Fruit fly (Drosophila melanogaster) whole organism, embryonic: ENCODE results near the gene CG42536.

Experiments used
- Atf-2 ChIP-seq: fragments of 200-800 bp; sonication (Bioruptor generic); optimal IDR thresholded peaks from 2 replicates; lab custom pipeline; 2016; ENCODE audit warnings: missing biosample characterization, missing genetic modification characterization
- CG10267 ChIP-seq: fragments of 200-800 bp; sonication (Bioruptor generic); optimal IDR thresholded peaks from 2 replicates; lab custom pipeline; 2018; ENCODE audit warnings: missing biosample characterization, mild to moderate bottlenecking, missing genetic modification characterization, moderate library complexity
- CG10431 ChIP-seq: fragments of 200-800 bp; sonication (Bioruptor generic); optimal IDR thresholded peaks from 3 replicates; lab custom pipeline; 2018; ENCODE audit warnings: missing biosample characterization, mild to moderate bottlenecking, missing genetic modification characterization
- CG12659 ChIP-seq: fragments of 200-800 bp; sonication (Bioruptor generic); optimal IDR thresholded peaks from 3 replicates; lab custom pipeline; 2017; ENCODE audit warnings: mild to moderate bottlenecking, missing biosample characterization, missing genetic modification reagents, missing genetic modification characterization
- CG12769 ChIP-seq: fragments of 200-800 bp; sonication (Bioruptor generic); optimal IDR thresholded peaks from 2 replicates; lab custom pipeline; 2019; ENCODE audit warnings: missing biosample characterization, mild to moderate bottlenecking, missing genetic modification characterization, moderate library complexity
- CG12942 ChIP-seq: fragments of 200-800 bp; sonication (Bioruptor generic); optimal IDR thresholded peaks from 3 replicates; lab custom pipeline; 2016; ENCODE audit warnings: missing biosample characterization, missing genetic modification characterization
- CG13296 ChIP-seq: fragments of 200-800 bp; sonication (Bioruptor generic); optimal IDR thresholded peaks from 3 replicates; lab custom pipeline; 2018; ENCODE audit warnings: missing biosample characterization, mild to moderate bottlenecking, missing genetic modification characterization
- CG14710 ChIP-seq: fragments of 200-800 bp; sonication (Bioruptor generic); optimal IDR thresholded peaks from 3 replicates; lab custom pipeline; 2019; ENCODE audit warnings: missing biosample characterization, mild to moderate bottlenecking, missing genetic modification characterization, moderate library complexity
- CG15269 ChIP-seq: fragments of 200-800 bp; sonication (Bioruptor generic); optimal IDR thresholded peaks from 2 replicates; lab custom pipeline; 2018; ENCODE audit warnings: missing biosample characterization, mild to moderate bottlenecking, missing genetic modification characterization, moderate library complexity
- CG16815 ChIP-seq: fragments of 200-800 bp; sonication (Bioruptor generic); optimal IDR thresholded peaks from 3 replicates; lab custom pipeline; 2017; ENCODE audit warnings: missing biosample characterization, mild to moderate bottlenecking, missing genetic modification characterization
- CG2889 ChIP-seq: fragments of 200-800 bp; sonication (Bioruptor generic); IDR thresholded peaks from 3 replicates; pipeline ENCODE4 v1.3.6; 2022; ENCODE audit warnings: missing biosample characterization, missing genetic modification characterization
- CG31365 ChIP-seq: fragments of 200-800 bp; sonication (Bioruptor generic); optimal IDR thresholded peaks from 2 replicates; lab custom pipeline; 2018; ENCODE audit warnings: missing biosample characterization, mild to moderate bottlenecking, missing genetic modification characterization
- CG32772 ChIP-seq: fragments of 200-800 bp; sonication (Bioruptor generic); IDR thresholded peaks from 2 replicates; pipeline ENCODE4 v1.3.6; 2022; ENCODE audit warnings: missing biosample characterization, missing genetic modification characterization
- CG3847 ChIP-seq: fragments of 200-800 bp; sonication (Bioruptor generic); IDR thresholded peaks from 2 replicates; pipeline ENCODE4 v1.3.6; 2022; ENCODE audit warnings: missing biosample characterization, missing genetic modification characterization
- CG4360 ChIP-seq: fragments of 200-800 bp; sonication (Bioruptor generic); IDR thresholded peaks from 2 replicates; pipeline ENCODE4 v1.3.6; 2022; ENCODE audit warnings: missing biosample characterization, missing genetic modification characterization
- CG4617 ChIP-seq: fragments of 200-800 bp; sonication (Bioruptor generic); optimal IDR thresholded peaks from 3 replicates; lab custom pipeline; 2016; ENCODE audit warnings: missing biosample characterization, missing genetic modification characterization, borderline replicate concordance
- CG4730 ChIP-seq: fragments of 200-800 bp; sonication (Bioruptor generic); IDR thresholded peaks from 2 replicates; pipeline ENCODE4 v1.3.6; 2022; ENCODE audit warnings: missing biosample characterization, missing genetic modification characterization
- CG6254 ChIP-seq: fragments of 200-800 bp; sonication (Bioruptor generic); optimal IDR thresholded peaks from 3 replicates; lab custom pipeline; 2017; ENCODE audit warnings: mild to moderate bottlenecking, missing biosample characterization, missing genetic modification reagents, missing genetic modification characterization
- Chrac-16 ChIP-seq: fragments of 200-800 bp; sonication (Bioruptor generic); optimal IDR thresholded peaks from 3 replicates; lab custom pipeline; 2016; ENCODE audit warnings: missing biosample characterization, missing genetic modification characterization
- Deaf1 ChIP-seq: fragments of 200-800 bp; optimal IDR thresholded peaks from 3 replicates; lab custom pipeline; 2019; ENCODE audit warnings: missing biosample characterization, mild to moderate bottlenecking, missing genetic modification characterization, moderate library complexity
- Dref ChIP-seq: fragments of 200-800 bp; sonication (Bioruptor generic); IDR thresholded peaks from 2 replicates; pipeline ENCODE4 v1.3.6; 2022; ENCODE audit warnings: missing biosample characterization, missing genetic modification characterization
- ERR ChIP-seq: fragments of 200-800 bp; sonication (Bioruptor generic); optimal IDR thresholded peaks from 2 replicates; lab custom pipeline; 2016; ENCODE audit warnings: missing biosample characterization, missing genetic modification characterization
- Ets65A ChIP-seq: fragments of 200-800 bp; sonication (Bioruptor generic); peaks from one replicate; lab custom pipeline; 2016; ENCODE audit warnings: missing biosample characterization, missing genetic modification characterization
- Fer3 ChIP-seq: fragments of 200-800 bp; sonication (Bioruptor generic); optimal IDR thresholded peaks from 2 replicates; lab custom pipeline; 2018; ENCODE audit warnings: missing biosample characterization, mild to moderate bottlenecking, missing genetic modification characterization, moderate library complexity
- HLHmδ ChIP-seq: fragments of 200-800 bp; sonication (Bioruptor generic); optimal IDR thresholded peaks from 2 replicates; lab custom pipeline; 2018; ENCODE audit warnings: missing biosample characterization, mild to moderate bottlenecking, missing genetic modification characterization, moderate library complexity
- Hr78 ChIP-seq, 2 experiments: fragments of 200-800 bp in 1 of 2; fragments of >200 bp in 1 of 2; sonication (Bioruptor generic) in 1 of 2; optimal IDR thresholded peaks; 2 replicates each; lab custom pipeline; 2017 to 2019; ENCODE audit warnings: missing biosample characterization in 2 of 2, missing genetic modification characterization in 2 of 2, mild to moderate bottlenecking in 1 of 2, moderate library complexity in 1 of 2
- Lhr ChIP-seq: fragments of 200-800 bp; sonication (Bioruptor generic); optimal IDR thresholded peaks from 3 replicates; lab custom pipeline; 2017; ENCODE audit warnings: mild to moderate bottlenecking, missing biosample characterization, missing genetic modification reagents, missing genetic modification characterization
- NC2α ChIP-seq: fragments of 200-800 bp; sonication (Bioruptor generic); optimal IDR thresholded peaks from 2 replicates; lab custom pipeline; 2016; ENCODE audit warnings: missing biosample characterization, missing genetic modification characterization
- NK7.1 ChIP-seq: fragments of 200-800 bp; sonication (Bioruptor generic); optimal IDR thresholded peaks from 3 replicates; lab custom pipeline; 2016; ENCODE audit warnings: missing biosample characterization, missing genetic modification characterization
- Nf-YA ChIP-seq: fragments of 200-800 bp; sonication (Bioruptor generic); IDR thresholded peaks from 2 replicates; pipeline ENCODE4 v1.3.6; 2022; ENCODE audit warnings: missing biosample characterization, missing genetic modification characterization
- Nf-YB ChIP-seq: fragments of 200-800 bp; sonication (Bioruptor generic); optimal IDR thresholded peaks from 3 replicates; lab custom pipeline; 2019; ENCODE audit warnings: missing biosample characterization, mild to moderate bottlenecking, missing genetic modification characterization, moderate library complexity
- Sry-β ChIP-seq: fragments of 200-800 bp; sonication (Bioruptor generic); optimal IDR thresholded peaks from 2 replicates; lab custom pipeline; 2018; ENCODE audit warnings: missing biosample characterization, mild to moderate bottlenecking, missing genetic modification characterization, moderate library complexity
- bsh ChIP-seq, 2 experiments: fragments of 200-800 bp; sonication (Bioruptor generic); optimal IDR thresholded peaks; 2 replicates each; lab custom pipeline; 2017 to 2018; ENCODE audit warnings: mild to moderate bottlenecking in 2 of 2, missing biosample characterization in 2 of 2, missing genetic modification characterization in 2 of 2, moderate library complexity in 1 of 2
- chm ChIP-seq: fragments of 200-800 bp; sonication (Bioruptor generic); IDR thresholded peaks from 2 replicates; pipeline ENCODE4 v1.3.6; 2022; ENCODE audit warnings: missing biosample characterization, missing genetic modification characterization
- chn ChIP-seq: fragments of 200-800 bp; sonication (Bioruptor generic); optimal IDR thresholded peaks from 2 replicates; lab custom pipeline; 2016; ENCODE audit warnings: missing biosample characterization, missing genetic modification characterization
- gcm2 ChIP-seq: fragments of 200-800 bp; sonication (Bioruptor generic); optimal IDR thresholded peaks from 2 replicates; lab custom pipeline; 2016; ENCODE audit warnings: missing biosample characterization, missing genetic modification characterization
- gsb ChIP-seq: fragments of 200-800 bp; sonication (Bioruptor generic); IDR thresholded peaks from 2 replicates; pipeline ENCODE4 v1.3.6; 2022; ENCODE audit warnings: missing biosample characterization, missing genetic modification characterization
- her ChIP-seq: fragments of 200-800 bp; sonication (Bioruptor generic); optimal IDR thresholded peaks from 2 replicates; lab custom pipeline; 2016; ENCODE audit warnings: missing biosample characterization, missing genetic modification characterization
- hth ChIP-seq: fragments of >200 bp; optimal IDR thresholded peaks from 2 replicates; lab custom pipeline; 2017; ENCODE audit warnings: inconsistent platforms
- insv ChIP-seq, 2 experiments: fragments of 200-800 bp; sonication (Bioruptor generic); optimal IDR thresholded peaks; 3 replicates each; lab custom pipeline; 2016 to 2018; ENCODE audit warnings: missing biosample characterization in 2 of 2, missing genetic modification characterization in 2 of 2
- kay ChIP-seq: fragments of 200-800 bp; sonication (Bioruptor generic); optimal IDR thresholded peaks from 2 replicates; lab custom pipeline; 2016; ENCODE audit warnings: missing biosample characterization, missing genetic modification characterization
- ken ChIP-seq: fragments of 200-800 bp; sonication (Bioruptor generic); IDR thresholded peaks from 3 replicates; pipeline ENCODE4 v1.3.6; 2022; ENCODE audit warnings: missing biosample characterization, missing genetic modification characterization
- odd ChIP-seq: fragments of 200-800 bp; sonication (Bioruptor generic); optimal IDR thresholded peaks from 2 replicates; lab custom pipeline; 2017; ENCODE audit warnings: missing biosample characterization, mild to moderate bottlenecking, missing genetic modification characterization
- otp ChIP-seq: fragments of 200-800 bp; sonication (Bioruptor generic); IDR thresholded peaks from 3 replicates; pipeline ENCODE4, ENCODE4 v1.3.6; 2022; ENCODE audit warnings: missing biosample characterization, missing genetic modification characterization
- pnt ChIP-seq: fragments of 200-800 bp; sonication (Bioruptor generic); optimal IDR thresholded peaks from 3 replicates; lab custom pipeline; 2016; ENCODE audit warnings: missing biosample characterization, missing genetic modification characterization
- pzg ChIP-seq: fragments of 200-800 bp; sonication (Bioruptor generic); optimal IDR thresholded peaks from 3 replicates; lab custom pipeline; 2018; ENCODE audit warnings: missing biosample characterization, mild to moderate bottlenecking, missing genetic modification characterization, moderate library complexity
- salm ChIP-seq: fragments of 200-800 bp; sonication (Bioruptor generic); optimal IDR thresholded peaks from 2 replicates; lab custom pipeline; 2018; ENCODE audit warnings: missing biosample characterization, mild to moderate bottlenecking, missing genetic modification characterization
- stwl ChIP-seq: fragments of 200-800 bp; sonication (Bioruptor generic); optimal IDR thresholded peaks from 3 replicates; lab custom pipeline; 2018; ENCODE audit warnings: missing biosample characterization, mild to moderate bottlenecking, missing genetic modification characterization, moderate library complexity
- ttk ChIP-seq: fragments of 200-800 bp; sonication (Bioruptor generic); IDR thresholded peaks from 2 replicates; pipeline ENCODE4 v2.1.2; 2022; ENCODE audit warnings: missing biosample characterization, missing genetic modification characterization
- zen2 ChIP-seq: fragments of 200-800 bp; sonication (Bioruptor generic); IDR thresholded peaks from 3 replicates; pipeline ENCODE4 v1.3.6; 2022; ENCODE audit warnings: missing biosample characterization, missing genetic modification characterization; ENCODE audit not compliant: partially characterized antibody

The CG42536 gene

DNA sequence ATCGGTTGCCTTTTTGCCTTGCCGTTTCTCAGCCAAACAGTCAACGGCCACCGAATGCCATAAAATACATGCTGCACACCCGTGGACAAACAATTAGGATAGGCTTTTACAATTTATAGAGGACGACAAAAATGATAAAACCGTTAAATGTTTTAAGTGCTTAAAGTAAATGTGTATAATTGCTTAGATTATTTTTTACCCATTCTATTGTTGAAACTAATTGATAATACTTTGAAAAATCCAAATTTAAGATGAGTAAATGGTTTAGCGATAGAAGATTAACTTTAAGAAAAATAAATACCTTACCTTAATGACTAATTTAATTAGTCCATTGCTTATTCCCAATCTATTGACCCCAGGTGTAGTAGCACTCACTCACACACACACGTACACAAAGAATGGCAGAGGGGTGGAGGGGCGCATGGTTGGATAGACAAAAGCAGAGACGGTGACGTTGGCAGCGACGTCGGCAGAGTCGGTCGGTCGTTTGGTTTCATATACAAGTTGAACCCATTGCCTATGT lies 48.7 kb upstream of the CG42536 start (continued):
- TF ChIP-seq CG15269 (peak; percentile 96), CG6254 (GFP tag; lab: Kevin White, UChicago) (peak; percentile 89), Nf-YA (GFP tag; lab: Robert Waterston, UW) (peak; percentile 88), Dref (GFP tag; lab: Robert Waterston, UW) (no peak), kay (GFP tag; lab: Kevin White, UChicago) (peak; percentile 82), odd (GFP tag; lab: Kevin White, UChicago) (peak; percentile 95), Hr78 (GFP tag; optimal IDR thresholded peaks at IDR 0.05; lab: Kevin White, UChicago) (peak in 1 of 2 experiments; percentile 91), stwl (tag; lab: Kevin White, UChicago) (peak; percentile 17), NK7.1 (GFP tag; lab: Kevin White, UChicago) (peak; percentile 88), ken (GFP tag; lab: Robert Waterston, UW) (peak; percentile 87), Sry-β (peak; percentile 61), Ets65A (GFP tag; lab: Kevin White, UChicago) (peak; percentile 98), chn (GFP tag; lab: Kevin White, UChicago) (peak; percentile 87), Nf-YB (GFP tag; lab: Kevin White, UChicago) (peak; percentile 85), HLHmδ (no peak), pnt (GFP tag; lab: Kevin White, UChicago) (peak; percentile 91), CG3847 (GFP tag; lab: Robert Waterston, UW) (no peak; the same call in 1 of the 2 replicates), otp (GFP tag; lab: Robert Waterston, UW) (peak; percentile 76), gsb (GFP tag; lab: Robert Waterston, UW) (peak; percentile 87), CG31365 (tag; lab: Kevin White, UChicago) (peak; percentile 45), CG32772 (GFP tag; lab: Robert Waterston, UW) (peak; percentile 92), salm (tag; lab: Kevin White, UChicago) (peak; percentile 96), pzg (GFP tag; lab: Kevin White, UChicago) (peak; percentile 7), Atf-2 (peak; percentile 79), CG16815 (peak; percentile 92), CG4360 (GFP tag; lab: Robert Waterston, UW) (peak; percentile 72), CG10267 (tag; lab: Kevin White, UChicago) (peak; percentile 92), ERR (GFP tag; lab: Kevin White, UChicago) (peak; percentile 73), bsh (GFP tag; optimal IDR thresholded peaks at IDR 0.05; lab: Kevin White, UChicago) (peak; percentile 76 to 91), CG12769 (peak; percentile 81), CG12659 (GFP tag; lab: Kevin White, UChicago) (peak; percentile 96), CG2889 (GFP tag; lab: Robert Waterston, UW) (peak; percentile 74), chm (peak; percentile 88), insv (GFP tag; optimal IDR thresholded peaks at IDR 0.05; lab: Kevin White, UChicago) (peak in 1 of 2 experiments; percentile 75), ttk (GFP tag; lab: Robert Waterston, UW) (peak; percentile 93), Fer3 (tag; lab: Kevin White, UChicago) (peak; percentile 90), CG12942 (peak; percentile 80), Lhr (GFP tag; lab: Kevin White, UChicago) (peak; percentile 80), CG4617 (GFP tag; lab: Kevin White, UChicago) (peak; percentile 39), Deaf1 (peak; percentile 81), hth (lab: Kevin White, UChicago) (no peak), zen2 (GFP tag; lab: Robert Waterston, UW) (no peak), CG14710 (tag; lab: Kevin White, UChicago) (peak; percentile 95), her (peak; percentile 84), CG4730 (GFP tag; lab: Robert Waterston, UW) (peak; percentile 90), gcm2 (GFP tag; lab: Kevin White, UChicago) (peak; percentile 67), NC2α (GFP tag; lab: Kevin White, UChicago) (peak; percentile 88), CG10431 (GFP tag; lab: Kevin White, UChicago) (peak; percentile 92), Chrac-16 (peak; percentile 87), CG13296 (GFP tag; lab: Kevin White, UChicago) (peak; percentile 96)
